In the genomic region with DNA sequence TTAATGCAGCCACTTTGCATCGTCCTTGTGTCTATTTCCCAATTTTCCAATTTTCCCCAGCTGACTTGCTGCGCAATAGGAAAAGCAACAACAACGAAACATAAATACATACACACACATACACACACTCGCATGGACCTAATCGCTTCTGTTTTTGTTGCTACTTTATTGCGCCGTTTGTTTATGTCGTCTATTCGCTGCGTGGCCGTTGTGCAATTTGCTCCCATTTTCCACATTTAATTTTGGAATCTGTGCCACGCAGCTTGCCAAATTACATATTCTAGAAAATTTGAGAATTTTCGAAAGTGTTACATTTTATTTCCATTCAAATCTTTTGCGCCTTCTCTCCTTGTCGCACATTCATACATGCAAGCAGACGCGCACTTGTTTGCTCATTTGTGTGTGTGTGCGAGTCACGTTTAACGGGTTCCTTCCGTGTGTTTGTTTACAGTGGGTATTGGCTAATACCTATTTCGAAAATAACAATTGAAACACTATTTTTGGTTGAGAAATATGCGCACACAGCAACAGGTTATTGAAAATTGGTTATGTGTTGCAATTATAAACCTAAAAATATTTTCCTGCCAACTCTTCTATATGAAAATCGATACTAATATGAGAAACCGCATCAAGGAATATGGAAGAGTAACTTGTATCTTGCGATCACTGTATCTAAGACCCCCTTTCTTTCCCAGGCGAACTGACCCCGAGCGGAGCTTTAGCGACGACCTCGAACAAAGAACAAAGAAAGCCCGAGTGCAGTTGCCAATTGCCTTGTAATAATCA, we compare ENCODE assay signal across 1 fruit fly cellular context.
TF ChIP-seq lines count a peak whose summit lies in the region.

No protein-coding gene starts in this region.

TF ChIP-seq in whole organism, embryonic, 481 proteins besides CTCF, POLR2A, EP300 and RAD21 (continued from another document and continues in another):
- TF ChIP-seq Dbx (GFP tag; IDR thresholded peaks at IDR 0.05; lab: Robert Waterston, UW), result peak; percentile 33; the same call in 1 of the 3 replicates
- TF ChIP-seq bowl (GFP tag; IDR thresholded peaks at IDR 0.05; lab: Robert Waterston, UW), result no peak
- TF ChIP-seq ERR (GFP tag; optimal IDR thresholded peaks at IDR 0.05; lab: Kevin White, UChicago), result no peak
- TF ChIP-seq slbo (GFP tag; IDR thresholded peaks at IDR 0.05; lab: Robert Waterston, UW), result peak; percentile 52
- TF ChIP-seq CG12659 (GFP tag; optimal IDR thresholded peaks at IDR 0.05; lab: Kevin White, UChicago), result peak; percentile 22
- TF ChIP-seq Xrp1 (GFP tag; IDR thresholded peaks at IDR 0.05; lab: Robert Waterston, UW), result peak; percentile 65
- TF ChIP-seq slou (GFP tag; optimal IDR thresholded peaks at IDR 0.05; lab: Kevin White, UChicago), result no peak
- no peak for TF ChIP-seq bigmax (GFP tag; optimal IDR thresholded peaks at IDR 0.05; lab: Kevin White, UChicago)
- no peak for TF ChIP-seq jigr1 (GFP tag; IDR thresholded peaks at IDR 0.05; lab: Robert Waterston, UW)
- TF ChIP-seq CG8765 (GFP tag; IDR thresholded peaks at IDR 0.05; lab: Robert Waterston, UW), result no peak
- no peak for TF ChIP-seq bbx (GFP tag; IDR thresholded peaks at IDR 0.05; lab: Robert Waterston, UW; ENCODE audit: partially characterized antibody)
- TF ChIP-seq nmo (GFP tag; optimal IDR thresholded peaks at IDR 0.05; lab: Kevin White, UChicago), result peak; percentile 22
- TF ChIP-seq CG3281 (GFP tag; optimal IDR thresholded peaks at IDR 0.05; lab: Kevin White, UChicago), result peak; percentile 57
- peak; percentile 81 for TF ChIP-seq row (GFP tag; IDR thresholded peaks at IDR 0.05; lab: Robert Waterston, UW)
- TF ChIP-seq emc (GFP tag; optimal IDR thresholded peaks at IDR 0.05; lab: Kevin White, UChicago), result no peak
- TF ChIP-seq CG2129 (GFP tag; IDR thresholded peaks at IDR 0.05; lab: Robert Waterston, UW; ENCODE audit: partially characterized antibody), result no peak
- peak; percentile 8 for TF ChIP-seq fd102C (GFP tag; optimal IDR thresholded peaks at IDR 0.05; lab: Kevin White, UChicago)
- no peak for TF ChIP-seq CG10959 (GFP tag; IDR thresholded peaks at IDR 0.05; lab: Robert Waterston, UW)
- TF ChIP-seq org-1 (GFP tag; optimal IDR thresholded peaks at IDR 0.05; lab: Kevin White, UChicago), result peak; percentile 48
- peak; percentile 25 for TF ChIP-seq gsb-n (tag; optimal IDR thresholded peaks at IDR 0.05; lab: Kevin White, UChicago)
- TF ChIP-seq Doc3 (GFP tag; IDR thresholded peaks at IDR 0.05; lab: Robert Waterston, UW; ENCODE audit: partially characterized antibody), result no peak
- peak; percentile 5 for TF ChIP-seq Nf-YB (GFP tag; optimal IDR thresholded peaks at IDR 0.05; lab: Kevin White, UChicago)
- TF ChIP-seq CG18262 (tag; optimal IDR thresholded peaks at IDR 0.05; lab: Kevin White, UChicago), result peak; percentile 55
- no peak for TF ChIP-seq CG1647 (GFP tag; optimal IDR thresholded peaks at IDR 0.05; lab: Kevin White, UChicago)
- TF ChIP-seq mirr (GFP tag; optimal IDR thresholded peaks at IDR 0.05; lab: Kevin White, UChicago), result peak; percentile 27
- TF ChIP-seq CG1792 (GFP tag; optimal IDR thresholded peaks at IDR 0.05; lab: Kevin White, UChicago), result peak; percentile 38
- TF ChIP-seq CG7928 (GFP tag; optimal IDR thresholded peaks at IDR 0.05; lab: Kevin White, UChicago), result no peak
- TF ChIP-seq croc (GFP tag; conservative IDR thresholded peaks at IDR 0.05; lab: Robert Waterston, UW), result 0 out of 3 replicates have a peak, but pooled peaks have one; percentile 22
- no peak for TF ChIP-seq TFAM (GFP tag; optimal IDR thresholded peaks at IDR 0.05; lab: Kevin White, UChicago)
- TF ChIP-seq Hsf (GFP tag; optimal IDR thresholded peaks at IDR 0.05; lab: Kevin White, UChicago), result peak; percentile 49
- no peak for TF ChIP-seq CG31224 (GFP tag; IDR thresholded peaks at IDR 0.05; lab: Robert Waterston, UW)
- no peak for TF ChIP-seq p53 (GFP tag; optimal IDR thresholded peaks at IDR 0.05; lab: Kevin White, UChicago)
- peak; percentile 29; the same call in 1 of the 2 replicates for TF ChIP-seq onecut (GFP tag; IDR thresholded peaks at IDR 0.05; lab: Robert Waterston, UW)
- TF ChIP-seq CG1024 (GFP tag; IDR thresholded peaks at IDR 0.05; lab: Robert Waterston, UW), result no peak
- no peak for TF ChIP-seq D (optimal IDR thresholded peaks at IDR 0.05; lab: Kevin White, UChicago)
- TF ChIP-seq D (GFP tag; optimal IDR thresholded peaks at IDR 0.05; lab: Kevin White, UChicago), result peak; percentile 32
- peak; percentile 5 for TF ChIP-seq CG11723 (GFP tag; optimal IDR thresholded peaks at IDR 0.05; lab: Kevin White, UChicago)
- peak; percentile 39 for TF ChIP-seq shn (GFP tag; optimal IDR thresholded peaks at IDR 0.05; lab: Kevin White, UChicago)
- no peak for TF ChIP-seq CG11560 (tag; IDR thresholded peaks at IDR 0.05; lab: Robert Waterston, UW)
- peak; percentile 77 for TF ChIP-seq lbe (GFP tag; optimal IDR thresholded peaks at IDR 0.05; lab: Kevin White, UChicago)
- TF ChIP-seq Abd-B (GFP tag; optimal IDR thresholded peaks at IDR 0.05; lab: Kevin White, UChicago), result peak; percentile 43
- 0 out of 2 replicates have a peak, but pooled peaks have one; percentile 27 for TF ChIP-seq ranshi (GFP tag; IDR thresholded peaks at IDR 0.05; lab: Robert Waterston, UW)
- TF ChIP-seq ro (GFP tag; IDR thresholded peaks at IDR 0.05; lab: Robert Waterston, UW), result no peak
- TF ChIP-seq CG32767 (GFP tag; IDR thresholded peaks at IDR 0.05; lab: Robert Waterston, UW), result no peak
- TF ChIP-seq CG17385 (GFP tag; optimal IDR thresholded peaks at IDR 0.05; lab: Kevin White, UChicago), result peak; percentile 37
- peak; percentile 57 for TF ChIP-seq CG9932 (GFP tag; IDR thresholded peaks at IDR 0.05; lab: Robert Waterston, UW)
- peak; percentile 59 for TF ChIP-seq CG15479 (GFP tag; optimal IDR thresholded peaks at IDR 0.05; lab: Kevin White, UChicago)
- TF ChIP-seq pita (GFP tag; optimal IDR thresholded peaks at IDR 0.05; lab: Kevin White, UChicago), result no peak
- no peak for TF ChIP-seq Dll (GFP tag; IDR thresholded peaks at IDR 0.05; lab: Robert Waterston, UW; ENCODE audit: partially characterized antibody)
- no peak for TF ChIP-seq CG4617 (GFP tag; optimal IDR thresholded peaks at IDR 0.05; lab: Kevin White, UChicago; ENCODE audit: borderline replicate concordance)
- peak; percentile 54 for TF ChIP-seq kni (GFP tag; optimal IDR thresholded peaks at IDR 0.05; lab: Kevin White, UChicago)
- TF ChIP-seq fd3F (GFP tag; optimal IDR thresholded peaks at IDR 0.05; lab: Kevin White, UChicago), result no peak
- peak; percentile 58 for TF ChIP-seq Fer3 (tag; optimal IDR thresholded peaks at IDR 0.05; lab: Kevin White, UChicago)
- TF ChIP-seq cas (GFP tag; IDR thresholded peaks at IDR 0.05; lab: Robert Waterston, UW), result no peak; the same call in 1 of the 2 replicates
- no peak for TF ChIP-seq Camta (GFP tag; optimal IDR thresholded peaks at IDR 0.05; lab: Kevin White, UChicago)
- no peak for TF ChIP-seq fd64A (GFP tag; optimal IDR thresholded peaks at IDR 0.05; lab: Kevin White, UChicago)
- TF ChIP-seq CG17612 (GFP tag; IDR thresholded peaks at IDR 0.05; lab: Robert Waterston, UW), result no peak
- no peak for TF ChIP-seq Awh (GFP tag; IDR thresholded peaks at IDR 0.05; lab: Robert Waterston, UW)
- TF ChIP-seq E2f2 (GFP tag; IDR thresholded peaks at IDR 0.05; lab: Robert Waterston, UW), result peak; percentile 36; the same call in 1 of the 2 replicates
- no peak for TF ChIP-seq B-H1 (GFP tag; IDR thresholded peaks at IDR 0.05; lab: Robert Waterston, UW)
- no peak for TF ChIP-seq CG7271 (tag; optimal IDR thresholded peaks at IDR 0.05; lab: Kevin White, UChicago)
- TF ChIP-seq CG8924 (tag; optimal IDR thresholded peaks at IDR 0.05; lab: Kevin White, UChicago), result peak; percentile 53
- TF ChIP-seq Nf-YC (tag; optimal IDR thresholded peaks at IDR 0.05; lab: Kevin White, UChicago), result peak; percentile 35
- TF ChIP-seq Rfx (GFP tag; IDR thresholded peaks at IDR 0.05; lab: Robert Waterston, UW), result peak; percentile 72
- TF ChIP-seq gsb (GFP tag; IDR thresholded peaks at IDR 0.05; lab: Robert Waterston, UW), result peak; percentile 29; the same call in 1 of the 2 replicates
- peak; percentile 39 for TF ChIP-seq exex (tag; optimal IDR thresholded peaks at IDR 0.05; lab: Kevin White, UChicago)
- peak; percentile 52 for TF ChIP-seq Sox102F (GFP tag; optimal IDR thresholded peaks at IDR 0.05; lab: Kevin White, UChicago)
- no peak for TF ChIP-seq CG6791 (GFP tag; IDR thresholded peaks at IDR 0.05; lab: Robert Waterston, UW; ENCODE audit: partially characterized antibody)
- TF ChIP-seq CkIIα-i1 (GFP tag; IDR thresholded peaks at IDR 0.05; lab: Robert Waterston, UW), result no peak
- TF ChIP-seq Kr (GFP tag; optimal IDR thresholded peaks at IDR 0.05; lab: Kevin White, UChicago), result peak; percentile 9
- no peak for TF ChIP-seq hth (optimal IDR thresholded peaks at IDR 0.05; lab: Kevin White, UChicago)
- no peak for TF ChIP-seq pb (GFP tag; optimal IDR thresholded peaks at IDR 0.05; lab: Kevin White, UChicago)
- no peak for TF ChIP-seq klu (GFP tag; IDR thresholded peaks at IDR 0.05; lab: Robert Waterston, UW)
- TF ChIP-seq so (GFP tag; IDR thresholded peaks at IDR 0.05; lab: Robert Waterston, UW), result no peak
- TF ChIP-seq lmd (GFP tag; IDR thresholded peaks at IDR 0.05; lab: Robert Waterston, UW), result peak; percentile 53; the same call in 1 of the 2 replicates
- no peak for TF ChIP-seq peb (GFP tag; IDR thresholded peaks at IDR 0.05; lab: Robert Waterston, UW)
- peak; percentile 58 for TF ChIP-seq CG13424 (tag; optimal IDR thresholded peaks at IDR 0.05; lab: Kevin White, UChicago)
- peak; percentile 24 for TF ChIP-seq gcm (GFP tag; optimal IDR thresholded peaks at IDR 0.05; lab: Kevin White, UChicago)
- TF ChIP-seq CG18476 (GFP tag; optimal IDR thresholded peaks at IDR 0.05; lab: Kevin White, UChicago), result no peak
- TF ChIP-seq zen2 (GFP tag; IDR thresholded peaks at IDR 0.05; lab: Robert Waterston, UW; ENCODE audit: partially characterized antibody), result no peak
- TF ChIP-seq seq (GFP tag; IDR thresholded peaks at IDR 0.05; lab: Robert Waterston, UW), result peak; percentile 47; the same call in 1 of the 2 replicates
- no peak for TF ChIP-seq tll (GFP tag; optimal IDR thresholded peaks at IDR 0.05; lab: Kevin White, UChicago)
- peak; percentile 32 for TF ChIP-seq tin (GFP tag; optimal IDR thresholded peaks at IDR 0.05; lab: Kevin White, UChicago)
- no peak for TF ChIP-seq NC2α (GFP tag; optimal IDR thresholded peaks at IDR 0.05; lab: Kevin White, UChicago)
- TF ChIP-seq MTF-1 (GFP tag; optimal IDR thresholded peaks at IDR 0.05; lab: Kevin White, UChicago; ENCODE audit: borderline replicate concordance), result peak; percentile 45
- TF ChIP-seq Nf-YA (GFP tag; IDR thresholded peaks at IDR 0.05; lab: Robert Waterston, UW), result no peak
- TF ChIP-seq CG1529 (GFP tag; optimal IDR thresholded peaks at IDR 0.05; lab: Kevin White, UChicago), result no peak
- TF ChIP-seq Scr (GFP tag; IDR thresholded peaks at IDR 0.05; lab: Robert Waterston, UW; ENCODE audit: partially characterized antibody), result no peak
- TF ChIP-seq ken (GFP tag; IDR thresholded peaks at IDR 0.05; lab: Robert Waterston, UW), result no peak
- TF ChIP-seq Mes4 (GFP tag; optimal IDR thresholded peaks at IDR 0.05; lab: Kevin White, UChicago), result no peak
- no peak for TF ChIP-seq CG8281 (tag; optimal IDR thresholded peaks at IDR 0.05; lab: Kevin White, UChicago)
- no peak for TF ChIP-seq CG4730 (GFP tag; IDR thresholded peaks at IDR 0.05; lab: Robert Waterston, UW)
- TF ChIP-seq CG6813 (GFP tag; optimal IDR thresholded peaks at IDR 0.05; lab: Kevin White, UChicago), result peak; percentile 8
- peak; percentile 54; the same call in 1 of the 2 replicates for TF ChIP-seq Atf6 (GFP tag; IDR thresholded peaks at IDR 0.05; lab: Robert Waterston, UW)
- TF ChIP-seq CG12744 (GFP tag; optimal IDR thresholded peaks at IDR 0.05; lab: Kevin White, UChicago), result peak; percentile 26
- TF ChIP-seq CG11695 (GFP tag; IDR thresholded peaks at IDR 0.05; lab: Robert Waterston, UW), result 0 out of 3 replicates have a peak, but pooled peaks have one; percentile 34
- TF ChIP-seq tup (GFP tag; optimal IDR thresholded peaks at IDR 0.05; lab: Kevin White, UChicago), result no peak
- TF ChIP-seq CG10209 (GFP tag; optimal IDR thresholded peaks at IDR 0.05; lab: Kevin White, UChicago), result peak; percentile 22
- peak; percentile 40 for TF ChIP-seq nau (GFP tag; optimal IDR thresholded peaks at IDR 0.05; lab: Kevin White, UChicago)
- TF ChIP-seq CG17186 (GFP tag; optimal IDR thresholded peaks at IDR 0.05; lab: Kevin White, UChicago), result no peak
- TF ChIP-seq CG14441 (GFP tag; IDR thresholded peaks at IDR 0.05; lab: Robert Waterston, UW), result no peak; the same call in 1 of the 2 replicates
- peak; percentile 85 for TF ChIP-seq psq (GFP tag; optimal IDR thresholded peaks at IDR 0.05; lab: Kevin White, UChicago)
- TF ChIP-seq dm (GFP tag; optimal IDR thresholded peaks at IDR 0.05; lab: Kevin White, UChicago), result peak; percentile 2
- TF ChIP-seq CG30403 (GFP tag; optimal IDR thresholded peaks at IDR 0.05; lab: Kevin White, UChicago), result peak; percentile 52
- TF ChIP-seq amos (GFP tag; IDR thresholded peaks at IDR 0.05; lab: Robert Waterston, UW; ENCODE audit: partially characterized antibody), result no peak
- TF ChIP-seq eyg (GFP tag; optimal IDR thresholded peaks at IDR 0.05; lab: Kevin White, UChicago), result no peak
- TF ChIP-seq CG18599 (GFP tag; optimal IDR thresholded peaks at IDR 0.05; lab: Kevin White, UChicago), result peak; percentile 71
- no peak for TF ChIP-seq CG30020 (tag; optimal IDR thresholded peaks at IDR 0.05; lab: Kevin White, UChicago)
- peak; percentile 35 for TF ChIP-seq ems (GFP tag; optimal IDR thresholded peaks at IDR 0.05; lab: Kevin White, UChicago)
- TF ChIP-seq sug (tag; optimal IDR thresholded peaks at IDR 0.05; lab: Kevin White, UChicago), result peak; percentile 59
- TF ChIP-seq crol (GFP tag; IDR thresholded peaks at IDR 0.05; lab: Robert Waterston, UW), result no peak
- TF ChIP-seq Dref (GFP tag; IDR thresholded peaks at IDR 0.05; lab: Robert Waterston, UW), result no peak
- no peak for TF ChIP-seq CG11093 (GFP tag; IDR thresholded peaks at IDR 0.05; lab: Robert Waterston, UW)
- no peak for TF ChIP-seq Side (GFP tag; optimal IDR thresholded peaks at IDR 0.05; lab: Kevin White, UChicago)
- no peak for TF ChIP-seq HLHmδ (GFP tag; optimal IDR thresholded peaks at IDR 0.05; lab: Kevin White, UChicago)
- TF ChIP-seq CG3995 (GFP tag; optimal IDR thresholded peaks at IDR 0.05; lab: Kevin White, UChicago), result peak; percentile 44
- peak; percentile 24 for TF ChIP-seq tx (GFP tag; optimal IDR thresholded peaks at IDR 0.05; lab: Kevin White, UChicago)
- peak; percentile 6 for TF ChIP-seq Spps (tag; optimal IDR thresholded peaks at IDR 0.05; lab: Kevin White, UChicago)
- no peak for TF ChIP-seq CG11247 (GFP tag; IDR thresholded peaks at IDR 0.05; lab: Robert Waterston, UW)
- no peak for TF ChIP-seq Fer2 (tag; optimal IDR thresholded peaks at IDR 0.05; lab: Kevin White, UChicago)
- peak; percentile 28 for TF ChIP-seq CG9609 (GFP tag; optimal IDR thresholded peaks at IDR 0.05; lab: Kevin White, UChicago)
- no peak for TF ChIP-seq bcd (GFP tag; optimal IDR thresholded peaks at IDR 0.05; lab: Kevin White, UChicago)
- no peak for TF ChIP-seq CG18619 (GFP tag; optimal IDR thresholded peaks at IDR 0.05; lab: Kevin White, UChicago)
